Worm (Caenorhabditis elegans) whole organism, L2 larva: ENCODE measurements around the gene aptf-4.

Experiments used
- ZK546.5 ChIP-seq: sonication (generic microtip); optimal IDR thresholded peaks from 2 replicates; lab custom pipeline; 2017; ENCODE audit warnings: missing biosample characterization, missing genetic modification characterization
- alr-1 ChIP-seq: fragments of 150-350 bp; optimal IDR thresholded peaks from 2 replicates; lab custom pipeline; 2014; ENCODE audit warnings: missing biosample characterization, missing genetic modification characterization
- mab-5 ChIP-seq: fragments of 150-350 bp; optimal IDR thresholded peaks from 2 replicates; lab custom pipeline; 2014; ENCODE audit warnings: missing biosample characterization, missing genetic modification characterization
- mbf-1 ChIP-seq: sonication (generic microtip); optimal IDR thresholded peaks from 2 replicates; lab custom pipeline; 2017; ENCODE audit warnings: missing biosample characterization, missing genetic modification characterization
- mdl-1 ChIP-seq, 2 experiments: fragments of 150-350 bp in 1 of 2; sonication (generic microtip) in 1 of 2; optimal IDR thresholded peaks; 2 replicates each; lab custom pipeline; 2017; ENCODE audit warnings: missing biosample characterization in 2 of 2, missing genetic modification characterization in 2 of 2
- nhr-237 ChIP-seq: fragments of 150-350 bp; optimal IDR thresholded peaks from 2 replicates; lab custom pipeline; 2014; ENCODE audit warnings: missing biosample characterization, missing genetic modification characterization
- nhr-77 ChIP-seq: fragments of 150-350 bp; optimal IDR thresholded peaks from 2 replicates; lab custom pipeline; 2014; ENCODE audit warnings: missing biosample characterization, missing genetic modification characterization
- unc-62 ChIP-seq: fragments of 150-350 bp; optimal IDR thresholded peaks from 2 replicates; lab custom pipeline; 2014; ENCODE audit warnings: missing biosample characterization, missing genetic modification reagents, missing genetic modification characterization
- ztf-1 ChIP-seq: fragments of 200-800 bp; sonication (Bioruptor generic); conservative IDR thresholded peaks from 2 replicates; pipeline ENCODE4 v1.3.6; 2022; ENCODE audit warnings: missing genetic modification characterization, missing compliant biosample characterization
- ztf-11 ChIP-seq: sonication (generic microtip); optimal IDR thresholded peaks from 2 replicates; lab custom pipeline; 2017; ENCODE audit warnings: missing biosample characterization, missing genetic modification characterization

ce11 chrII:8599214-8599613 lies 8.4 kb downstream of the aptf-4 start, which contains the start of gene F28C6.5:
- TF ChIP-seq ztf-11 (no peak), ZK546.5 (tag; lab: Kevin White, UChicago) (no peak), nhr-237 (tag; lab: Kevin White, UChicago) (no peak), alr-1 (no peak), mdl-1 (tag; optimal IDR thresholded peaks at IDR 0.05; lab: Kevin White, UChicago) (no peak), unc-62 (GFP tag; lab: Kevin White, UChicago) (no peak), mab-5 (no peak), mbf-1 (tag; lab: Kevin White, UChicago) (no peak), ztf-1 (GFP tag; lab: Robert Waterston, UW) (no peak), nhr-77 (tag; lab: Kevin White, UChicago) (no peak)
